Fruit fly (Drosophila melanogaster) whole organism, prepupa: ENCODE results near the gene CG9166.

ENCODE experiments used
- Blimp-1 ChIP-seq: fragments of 200-800 bp; sonication (Bioruptor generic); optimal IDR thresholded peaks from 3 replicates; lab custom pipeline; 2017; ENCODE audit warnings: missing biosample characterization, missing genetic modification characterization, mild to moderate bottlenecking, moderate library complexity, missing genetic modification reagents
- CG10631 ChIP-seq: fragments of 200-800 bp; sonication (Bioruptor generic); optimal IDR thresholded peaks from 2 replicates; lab custom pipeline; 2016; ENCODE audit warnings: missing biosample characterization, missing genetic modification characterization
- CG10669 ChIP-seq: fragments of 200-800 bp; sonication (Bioruptor generic); optimal IDR thresholded peaks from 3 replicates; lab custom pipeline; 2018; ENCODE audit warnings: missing biosample characterization, mild to moderate bottlenecking, missing genetic modification characterization, moderate library complexity
- CG11294 ChIP-seq: fragments of 200-800 bp; sonication (Bioruptor generic); IDR thresholded peaks from 2 replicates; pipeline ENCODE4 v1.3.6; 2022; ENCODE audit warnings: missing biosample characterization, missing genetic modification characterization
- CG11762 ChIP-seq: fragments of 200-800 bp; sonication (Bioruptor generic); optimal IDR thresholded peaks from 3 replicates; lab custom pipeline; 2016; ENCODE audit warnings: missing biosample characterization, missing genetic modification characterization; ENCODE audit not compliant: insufficient read depth
- CG11902 ChIP-seq: fragments of 200-800 bp; sonication (Bioruptor generic); optimal IDR thresholded peaks from 3 replicates; lab custom pipeline; 2016; ENCODE audit warnings: missing biosample characterization, missing genetic modification characterization
- CG15336 ChIP-seq: fragments of 200-800 bp; sonication (Bioruptor generic); IDR thresholded peaks from 2 replicates; pipeline ENCODE4 v1.3.6; 2022; ENCODE audit warnings: missing biosample characterization, missing genetic modification characterization
- CG1621 ChIP-seq: fragments of 200-800 bp; sonication (Bioruptor generic); optimal IDR thresholded peaks from 3 replicates; lab custom pipeline; 2018; ENCODE audit warnings: missing biosample characterization, mild to moderate bottlenecking, missing genetic modification characterization
- CG3032 ChIP-seq: fragments of 200-800 bp; optimal IDR thresholded peaks from 2 replicates; lab custom pipeline; 2019; ENCODE audit warnings: missing biosample characterization, mild to moderate bottlenecking, missing genetic modification characterization, moderate library complexity
- CG31627 ChIP-seq: fragments of 200-800 bp; sonication (Bioruptor generic); optimal IDR thresholded peaks from 3 replicates; lab custom pipeline; 2016; ENCODE audit warnings: missing biosample characterization, missing genetic modification characterization
- CG32006 ChIP-seq: fragments of 200-800 bp; sonication (Bioruptor generic); optimal IDR thresholded peaks from 3 replicates; lab custom pipeline; 2017; ENCODE audit warnings: missing biosample characterization, mild to moderate bottlenecking, missing genetic modification characterization
- CG34406 ChIP-seq: fragments of 200-800 bp; sonication (Bioruptor generic); optimal IDR thresholded peaks from 3 replicates; lab custom pipeline; 2016; ENCODE audit warnings: missing biosample characterization, missing genetic modification characterization
- CG3919 ChIP-seq: fragments of 200-800 bp; sonication (Bioruptor generic); optimal IDR thresholded peaks from 3 replicates; lab custom pipeline; 2016; ENCODE audit warnings: missing biosample characterization, missing genetic modification characterization
- CG6163 ChIP-seq: fragments of 200-800 bp; sonication (Bioruptor generic); IDR thresholded peaks from 3 replicates; pipeline ENCODE4 v1.3.6; 2022; ENCODE audit warnings: missing biosample characterization, missing genetic modification characterization
- CG6276 ChIP-seq: fragments of 200-800 bp; sonication (Bioruptor generic); optimal IDR thresholded peaks from 2 replicates; lab custom pipeline; 2017; ENCODE audit warnings: missing biosample characterization, mild to moderate bottlenecking, missing genetic modification characterization
- CG6792 ChIP-seq: fragments of 200-800 bp; sonication (Bioruptor generic); optimal IDR thresholded peaks from 3 replicates; lab custom pipeline; 2016; ENCODE audit warnings: missing biosample characterization, missing genetic modification characterization
- CG6808 ChIP-seq: fragments of 200-800 bp; sonication (Bioruptor generic); optimal IDR thresholded peaks from 3 replicates; lab custom pipeline; 2017; ENCODE audit warnings: missing biosample characterization, missing genetic modification characterization, mild to moderate bottlenecking, moderate library complexity, missing genetic modification reagents
- CG6854 ChIP-seq: fragments of 200-800 bp; sonication (Bioruptor generic); optimal IDR thresholded peaks from 2 replicates; lab custom pipeline; 2017; ENCODE audit warnings: missing biosample characterization, mild to moderate bottlenecking, missing genetic modification characterization
- CG7368 ChIP-seq: fragments of 200-800 bp; sonication (Bioruptor generic); optimal IDR thresholded peaks from 3 replicates; lab custom pipeline; 2016; ENCODE audit warnings: missing biosample characterization, missing genetic modification characterization
- CG8119 ChIP-seq: fragments of 200-800 bp; sonication (Bioruptor generic); IDR thresholded peaks from 3 replicates; pipeline ENCODE4 v1.3.6; 2022; ENCODE audit warnings: missing biosample characterization, missing genetic modification characterization
- CG9139 ChIP-seq: fragments of 200-800 bp; sonication (Bioruptor generic); optimal IDR thresholded peaks from 3 replicates; lab custom pipeline; 2017; ENCODE audit warnings: missing biosample characterization, mild to moderate bottlenecking, missing genetic modification characterization
- Eip75B ChIP-seq: fragments of 200-800 bp; sonication (Bioruptor generic); optimal IDR thresholded peaks from 3 replicates; lab custom pipeline; 2016; ENCODE audit warnings: missing biosample characterization, missing genetic modification characterization
- Eip78C ChIP-seq: fragments of 200-800 bp; sonication (Bioruptor generic); peaks from one replicate; lab custom pipeline; 2016; ENCODE audit warnings: missing biosample characterization, missing genetic modification characterization
- Eip93F ChIP-seq: fragments of 200-800 bp; sonication (Bioruptor generic); optimal IDR thresholded peaks from 2 replicates; lab custom pipeline; 2016; ENCODE audit warnings: missing biosample characterization, mild to moderate bottlenecking, missing genetic modification characterization
- Ets21C ChIP-seq: fragments of 200-800 bp; sonication (Bioruptor generic); optimal IDR thresholded peaks from 3 replicates; lab custom pipeline; 2016; ENCODE audit warnings: missing biosample characterization, missing genetic modification characterization
- Gug ChIP-seq: fragments of 200-800 bp; sonication (Bioruptor generic); IDR thresholded peaks from 2 replicates; pipeline ENCODE4 v1.3.6; 2022; ENCODE audit warnings: missing biosample characterization, missing genetic modification characterization
- Hr38 ChIP-seq: sonication (Bioruptor generic); optimal IDR thresholded peaks from 2 replicates; lab custom pipeline; 2016; ENCODE audit warnings: missing biosample characterization, missing genetic modification characterization
- Hr39 ChIP-seq: fragments of 200-800 bp; sonication (Bioruptor generic); optimal IDR thresholded peaks from 2 replicates; lab custom pipeline; 2016; ENCODE audit warnings: missing biosample characterization, missing genetic modification characterization
- Hr4 ChIP-seq: fragments of 200-800 bp; sonication (Bioruptor generic); optimal IDR thresholded peaks from 3 replicates; lab custom pipeline; 2016; ENCODE audit warnings: missing biosample characterization, missing genetic modification characterization
- Lpt ChIP-seq: fragments of 200-800 bp; sonication (Bioruptor generic); optimal IDR thresholded peaks from 3 replicates; lab custom pipeline; 2016; ENCODE audit warnings: missing biosample characterization, missing genetic modification characterization
- Met ChIP-seq: fragments of 200-800 bp; sonication (Bioruptor generic); optimal IDR thresholded peaks from 3 replicates; lab custom pipeline; 2016; ENCODE audit warnings: missing biosample characterization, missing genetic modification characterization
- OdsH ChIP-seq: fragments of 200-800 bp; sonication (Bioruptor generic); optimal IDR thresholded peaks from 3 replicates; lab custom pipeline; 2016; ENCODE audit warnings: missing biosample characterization, missing genetic modification characterization
- Smox ChIP-seq: fragments of 200-800 bp; sonication (Bioruptor generic); optimal IDR thresholded peaks from 3 replicates; lab custom pipeline; 2016; ENCODE audit warnings: missing biosample characterization, missing genetic modification characterization
- Sox102F ChIP-seq: fragments of 200-800 bp; sonication (Bioruptor generic); optimal IDR thresholded peaks from 2 replicates; lab custom pipeline; 2016; ENCODE audit warnings: missing biosample characterization, mild to moderate bottlenecking, missing genetic modification characterization
- Sox14 ChIP-seq: fragments of 200-800 bp; sonication (Bioruptor generic); optimal IDR thresholded peaks from 3 replicates; lab custom pipeline; 2016; ENCODE audit warnings: missing biosample characterization, missing genetic modification characterization
- Sox15 ChIP-seq: fragments of 200-800 bp; sonication (Bioruptor generic); optimal IDR thresholded peaks from 3 replicates; lab custom pipeline; 2016; ENCODE audit warnings: missing biosample characterization, missing genetic modification characterization
- achi ChIP-seq: fragments of 200-800 bp; sonication (Bioruptor generic); optimal IDR thresholded peaks from 3 replicates; lab custom pipeline; 2016; ENCODE audit warnings: missing biosample characterization, missing genetic modification characterization
- acj6 ChIP-seq: fragments of 200-800 bp; sonication (Bioruptor generic); optimal IDR thresholded peaks from 3 replicates; lab custom pipeline; 2016; ENCODE audit warnings: missing biosample characterization, missing genetic modification characterization
- cyc ChIP-seq: fragments of 200-800 bp; sonication (Bioruptor generic); optimal IDR thresholded peaks from 3 replicates; lab custom pipeline; 2016; ENCODE audit warnings: missing biosample characterization, missing genetic modification characterization
- dac ChIP-seq: fragments of 200-800 bp; sonication (Bioruptor generic); optimal IDR thresholded peaks from 2 replicates; lab custom pipeline; 2017; ENCODE audit warnings: missing biosample characterization, mild to moderate bottlenecking, missing genetic modification characterization
- dsx ChIP-seq: fragments of 200-800 bp; optimal IDR thresholded peaks from 3 replicates; lab custom pipeline; 2019; ENCODE audit warnings: missing biosample characterization, mild to moderate bottlenecking, missing genetic modification characterization, moderate library complexity; ENCODE audit not compliant: poor library complexity, severe bottlenecking
- eg ChIP-seq: fragments of 200-800 bp; sonication (Bioruptor generic); IDR thresholded peaks from 3 replicates; pipeline ENCODE4 v1.3.6; 2022; ENCODE audit warnings: missing biosample characterization, missing genetic modification characterization
- fd59A ChIP-seq: fragments of 200-800 bp; sonication (Bioruptor generic); optimal IDR thresholded peaks from 2 replicates; lab custom pipeline; 2017; ENCODE audit warnings: missing biosample characterization, mild to moderate bottlenecking, missing genetic modification characterization, missing genetic modification reagents
- fd85E ChIP-seq: fragments of 200-800 bp; sonication (Bioruptor generic); optimal IDR thresholded peaks from 3 replicates; lab custom pipeline; 2016; ENCODE audit warnings: missing biosample characterization, missing genetic modification characterization
- lz ChIP-seq: fragments of 200-800 bp; sonication (Bioruptor generic); optimal IDR thresholded peaks from 3 replicates; lab custom pipeline; 2016; ENCODE audit warnings: missing biosample characterization, missing genetic modification characterization
- net ChIP-seq: fragments of 200-800 bp; sonication (Bioruptor generic); optimal IDR thresholded peaks from 3 replicates; lab custom pipeline; 2016; ENCODE audit warnings: missing biosample characterization, missing genetic modification characterization
- pdm3 ChIP-seq: fragments of 200-800 bp; sonication (Bioruptor generic); optimal IDR thresholded peaks from 3 replicates; lab custom pipeline; 2016; ENCODE audit warnings: missing biosample characterization, missing genetic modification characterization
- salr ChIP-seq, 2 experiments: fragments of 200-800 bp; sonication (Bioruptor generic); optimal IDR thresholded peaks; 3 replicates each; lab custom pipeline; 2016 to 2018; ENCODE audit warnings: missing biosample characterization in 2 of 2, missing genetic modification characterization in 2 of 2, mild to moderate bottlenecking in 1 of 2
- spab ChIP-seq: fragments of 200-800 bp; sonication (Bioruptor generic); optimal IDR thresholded peaks from 2 replicates; lab custom pipeline; 2017; ENCODE audit warnings: missing biosample characterization, mild to moderate bottlenecking, missing genetic modification characterization, missing genetic modification reagents
- ss ChIP-seq, 2 experiments: fragments of 200-800 bp; sonication (Bioruptor generic); optimal IDR thresholded peaks; 2 replicates in 1 of 2; 3 replicates in 1 of 2; lab custom pipeline; 2017 to 2018; ENCODE audit warnings: mild to moderate bottlenecking in 2 of 2, missing biosample characterization in 2 of 2, missing genetic modification characterization in 2 of 2, moderate library complexity in 1 of 2
- svp ChIP-seq: fragments of 200-800 bp; sonication (Bioruptor generic); peaks from one replicate; lab custom pipeline; 2016; ENCODE audit warnings: missing biosample characterization, missing genetic modification characterization
- topi ChIP-seq: fragments of 200-800 bp; sonication (Bioruptor generic); optimal IDR thresholded peaks from 3 replicates; lab custom pipeline; 2016; ENCODE audit warnings: missing biosample characterization, missing genetic modification characterization
- vri ChIP-seq: fragments of 200-800 bp; sonication (Bioruptor generic); optimal IDR thresholded peaks from 3 replicates; lab custom pipeline; 2016; ENCODE audit warnings: missing biosample characterization, mild to moderate bottlenecking, missing genetic modification characterization

Gene CG9166

dm6 chr3L:1370939-1371338, 20.0 kb downstream of the CG9166 start:
- peak; percentile 86 for TF ChIP-seq Eip78C (GFP tag; lab: Kevin White, UChicago)
- peak; percentile 39 for TF ChIP-seq CG10631 (GFP tag; lab: Kevin White, UChicago)
- TF ChIP-seq Met (GFP tag; lab: Kevin White, UChicago) = peak; percentile 20
- peak; percentile 66 for TF ChIP-seq OdsH
- no peak for TF ChIP-seq CG7368 (GFP tag; lab: Kevin White, UChicago)
- TF ChIP-seq Sox102F (GFP tag; lab: Kevin White, UChicago) = peak; percentile 13
- TF ChIP-seq Hr38 = no peak
- TF ChIP-seq ss (GFP tag; optimal IDR thresholded peaks at IDR 0.05; lab: Kevin White, UChicago) = no peak
- TF ChIP-seq lz = peak; percentile 29
- no peak for TF ChIP-seq CG6854 (GFP tag; lab: Kevin White, UChicago)
- TF ChIP-seq net (GFP tag; lab: Kevin White, UChicago) = peak; percentile 53
- peak; percentile 82 for TF ChIP-seq CG15336 (GFP tag; lab: Robert Waterston, UW)
- no peak for TF ChIP-seq CG11902 (GFP tag; lab: Kevin White, UChicago)
- TF ChIP-seq vri (GFP tag; lab: Kevin White, UChicago) = no peak
- TF ChIP-seq CG32006 (GFP tag; lab: Kevin White, UChicago) = peak; percentile 68
- TF ChIP-seq Hr4 (GFP tag; lab: Kevin White, UChicago) = peak; percentile 81
- TF ChIP-seq CG6163 (GFP tag; lab: Robert Waterston, UW) = peak; percentile 68; the same call in 2 of the 3 replicates
- TF ChIP-seq eg (GFP tag; lab: Robert Waterston, UW) = peak; percentile 75
- TF ChIP-seq spab = no peak
- TF ChIP-seq Hr39 (GFP tag; lab: Kevin White, UChicago) = peak; percentile 47
- TF ChIP-seq CG8119 (GFP tag; lab: Robert Waterston, UW) = peak; percentile 78
- no peak for TF ChIP-seq topi
- TF ChIP-seq CG6276 = peak; percentile 27
- peak; percentile 17 for TF ChIP-seq Smox (GFP tag; lab: Kevin White, UChicago)
- 0 out of 2 replicates have a peak, but pooled peaks have one; percentile 18 for TF ChIP-seq CG11294 (GFP tag; lab: Robert Waterston, UW)
- peak; percentile 11 for TF ChIP-seq Sox15
- no peak for TF ChIP-seq Blimp-1 (GFP tag; lab: Kevin White, UChicago)
- peak; percentile 31 for TF ChIP-seq achi (GFP tag; lab: Kevin White, UChicago)
- TF ChIP-seq acj6 (GFP tag; lab: Kevin White, UChicago) = peak; percentile 53
- no peak for TF ChIP-seq CG3032 (tag; lab: Kevin White, UChicago)
- no peak for TF ChIP-seq CG6792
- TF ChIP-seq Eip93F (GFP tag; lab: Kevin White, UChicago) = no peak
- no peak for TF ChIP-seq Ets21C
- TF ChIP-seq CG6808 (GFP tag; lab: Kevin White, UChicago) = no peak
- TF ChIP-seq Sox14 (GFP tag; lab: Kevin White, UChicago) = peak; percentile 34
- TF ChIP-seq CG11762 (GFP tag; lab: Kevin White, UChicago) = no peak
- TF ChIP-seq CG9139 (GFP tag; lab: Kevin White, UChicago) = no peak
- TF ChIP-seq CG31627 = peak; percentile 36
- TF ChIP-seq fd85E (GFP tag; lab: Kevin White, UChicago) = no peak
- no peak for TF ChIP-seq salr (GFP tag; optimal IDR thresholded peaks at IDR 0.05; lab: Kevin White, UChicago)
- no peak for TF ChIP-seq dsx (GFP tag; lab: Kevin White, UChicago)
- TF ChIP-seq pdm3 (GFP tag; lab: Kevin White, UChicago) = peak; percentile 51
- TF ChIP-seq cyc (GFP tag; lab: Kevin White, UChicago) = no peak
- TF ChIP-seq Lpt (GFP tag; lab: Kevin White, UChicago) = peak; percentile 19
- TF ChIP-seq fd59A (GFP tag; lab: Kevin White, UChicago) = peak; percentile 4
- no peak for TF ChIP-seq Gug (GFP tag; lab: Robert Waterston, UW)
- TF ChIP-seq CG1621 (tag; lab: Kevin White, UChicago) = peak; percentile 8
- peak; percentile 66 for TF ChIP-seq svp (GFP tag; lab: Kevin White, UChicago)
- TF ChIP-seq Eip75B (GFP tag; lab: Kevin White, UChicago) = no peak
- peak; percentile 18 for TF ChIP-seq dac
- peak; percentile 22 for TF ChIP-seq CG3919
- TF ChIP-seq CG34406 (GFP tag; lab: Kevin White, UChicago) = peak; percentile 27
- peak; percentile 17 for TF ChIP-seq CG10669
